Fruit fly (Drosophila melanogaster): ENCODE results near the gene CG17211.

DNA sequence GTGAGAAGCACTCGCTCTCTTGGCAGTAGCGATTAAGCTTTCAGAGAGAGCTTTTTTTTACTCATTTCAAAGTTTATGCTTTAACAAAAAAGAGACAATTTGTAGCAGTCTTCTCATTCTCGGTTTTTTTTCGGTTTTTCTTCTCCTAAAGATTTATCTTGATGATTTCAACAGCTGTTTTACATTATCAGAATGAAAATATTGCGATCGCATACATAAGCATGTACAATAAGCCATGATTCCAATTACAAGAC, 19.9 kb downstream of the CG17211 start:
- TF ChIP-seq ftz-f1 (GFP tag; optimal IDR thresholded peaks at IDR 0.05): no peak
- TF ChIP-seq CG16813 (GFP tag; IDR thresholded peaks at IDR 0.05; ENCODE audit: partially characterized antibody): no peak
- no peak for TF ChIP-seq Dfd (GFP tag; optimal IDR thresholded peaks at IDR 0.05)
- no peak for TF ChIP-seq CG1603 (tag; optimal IDR thresholded peaks at IDR 0.05)
- no peak for TF ChIP-seq pan (optimal IDR thresholded peaks at IDR 0.05)
- no peak for TF ChIP-seq pan (GFP tag; optimal IDR thresholded peaks at IDR 0.05 in 1 of 2, IDR thresholded peaks at IDR 0.05 in 1 of 2)
- no peak for TF ChIP-seq nerfin-2 (GFP tag; IDR thresholded peaks at IDR 0.05; ENCODE audit: partially characterized antibody)
- no peak for TF ChIP-seq Sry-β (GFP tag; optimal IDR thresholded peaks at IDR 0.05)
- no peak for TF ChIP-seq CG4424 (GFP tag; optimal IDR thresholded peaks at IDR 0.05)
- TF ChIP-seq CG2129 (GFP tag; IDR thresholded peaks at IDR 0.05; ENCODE audit: partially characterized antibody): no peak
- no peak for TF ChIP-seq Taf1 (GFP tag; IDR thresholded peaks at IDR 0.05)
- TF ChIP-seq CG2875 (GFP tag; optimal IDR thresholded peaks at IDR 0.05): no peak

Data from whole organism, embryonic.